Worm (Caenorhabditis elegans) whole organism, L3 larva: ENCODE data around the gene F57G9.7.

Source experiments
- egl-5 ChIP-seq: fragments of 150-350 bp; optimal IDR thresholded peaks from 2 replicates; lab custom pipeline; 2017; ENCODE audit warnings: missing biosample characterization, missing genetic modification reagents, missing genetic modification characterization, inconsistent platforms
- fkh-10 ChIP-seq: sonication (generic microtip); optimal IDR thresholded peaks from 2 replicates; lab custom pipeline; 2017; ENCODE audit warnings: missing biosample characterization, missing genetic modification reagents, missing genetic modification characterization
- pha-4 ChIP-seq: fragments of 150-350 bp; optimal IDR thresholded peaks from 2 replicates; lab custom pipeline; 2014; ENCODE audit warnings: missing biosample characterization, missing genetic modification reagents, missing genetic modification characterization

DNA sequence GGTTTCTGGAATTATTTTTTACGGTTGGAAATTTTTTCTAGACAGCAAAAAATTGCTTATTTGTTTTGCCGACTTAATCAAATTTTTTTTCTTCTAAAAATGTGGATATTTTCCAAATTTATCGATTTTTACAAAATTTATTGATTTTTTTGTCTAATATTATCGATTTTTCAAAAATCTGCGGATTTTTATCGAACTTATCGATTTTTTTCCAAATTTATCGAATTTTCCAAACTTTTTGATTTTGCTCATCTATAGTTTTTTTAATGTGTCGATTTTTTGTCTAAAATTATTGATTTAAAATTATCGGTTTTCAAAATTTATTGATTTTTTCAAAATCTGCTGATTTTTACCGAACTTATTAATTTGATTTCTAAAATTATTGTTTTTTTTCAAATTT lies 3.4 kb downstream of the F57G9.7 start:
- TF ChIP-seq egl-5 (tag; lab: Kevin White, UChicago) (no peak), fkh-10 (GFP tag; lab: Kevin White, UChicago) (no peak), pha-4 (tag; lab: Kevin White, UChicago) (no peak)
